Fruit fly (Drosophila melanogaster): ENCODE data around the gene okr.

okr gene

dm6 chr2L:3030350-3030749 is 37.8 kb upstream of the okr start, which contains the start of gene GABPI:
Gene GABPI (plus strand): TSS chr2L:3030539.
- TF ChIP-seq CG4496 (GFP tag; IDR thresholded peaks at IDR 0.05) (no peak), Snoo (tag; optimal IDR thresholded peaks at IDR 0.05) (peak; percentile 21), CG9948 (tag; optimal IDR thresholded peaks at IDR 0.05) (no peak), Pif1B (GFP tag; optimal IDR thresholded peaks at IDR 0.05) (no peak)

- TF ChIP-seq CG13204 (GFP tag; optimal IDR thresholded peaks at IDR 0.05) (no peak), CG9948 (tag; optimal IDR thresholded peaks at IDR 0.05) (no peak), CG14655 (GFP tag; optimal IDR thresholded peaks at IDR 0.05) (no peak)
Observed at dm6 chr2L:3029012-3029411, 36.5 kb upstream of the okr start, which contains the start of the genes Sf3b2 and CG17219. Gene Sf3b2 (minus strand): TSS chr2L:3029168. Gene CG17219 (plus strand): TSS chr2L:3029253.

dm6 chr2L:3022986-3023385 is 30.4 kb upstream of the okr start, which contains the start of the genes alpha4GT1 and Prp40:
Gene alpha4GT1 (minus strand): TSS chr2L:3023141.
Gene Prp40 (plus strand): TSS chr2L:3023226.
- no peak for TF ChIP-seq CG8301 (tag; optimal IDR thresholded peaks at IDR 0.05)
- no peak for TF ChIP-seq CG34367 (tag; optimal IDR thresholded peaks at IDR 0.05)
- TF ChIP-seq CG10348 (GFP tag; IDR thresholded peaks at IDR 0.05): no peak
- TF ChIP-seq Pif1B (GFP tag; optimal IDR thresholded peaks at IDR 0.05): no peak
- TF ChIP-seq CG4496 (GFP tag; IDR thresholded peaks at IDR 0.05): no peak
- TF ChIP-seq EcR (GFP tag; optimal IDR thresholded peaks at IDR 0.05): no peak
- no peak for TF ChIP-seq CG32121 (GFP tag; IDR thresholded peaks at IDR 0.05)
- no peak for TF ChIP-seq rn (GFP tag; IDR thresholded peaks at IDR 0.05)
- TF ChIP-seq gl (tag; optimal IDR thresholded peaks at IDR 0.05): no peak
- no peak for TF ChIP-seq CG12605 (GFP tag; IDR thresholded peaks at IDR 0.05)
- no peak for TF ChIP-seq Ets98B (GFP tag; IDR thresholded peaks at IDR 0.05)
- TF ChIP-seq CG15710 (tag; optimal IDR thresholded peaks at IDR 0.05): no peak
- no peak for TF ChIP-seq CG14655 (GFP tag; optimal IDR thresholded peaks at IDR 0.05)
- TF ChIP-seq CG13204 (GFP tag; optimal IDR thresholded peaks at IDR 0.05): no peak
- no peak for TF ChIP-seq CG8159 (tag; optimal IDR thresholded peaks at IDR 0.05)
- TF ChIP-seq D1 (tag; optimal IDR thresholded peaks at IDR 0.05): no peak

- TF ChIP-seq CG4496 (GFP tag; IDR thresholded peaks at IDR 0.05) (no peak), CG14655 (GFP tag; optimal IDR thresholded peaks at IDR 0.05) (no peak), D1 (tag; optimal IDR thresholded peaks at IDR 0.05) (no peak), CG15710 (tag; optimal IDR thresholded peaks at IDR 0.05) (no peak), Pif1A (GFP tag; optimal IDR thresholded peaks at IDR 0.05) (no peak), CG10348 (GFP tag; IDR thresholded peaks at IDR 0.05) (no peak), CG17806 (tag; optimal IDR thresholded peaks at IDR 0.05) (no peak), Ets98B (GFP tag; IDR thresholded peaks at IDR 0.05) (no peak), Pif1B (GFP tag; optimal IDR thresholded peaks at IDR 0.05) (no peak), rn (GFP tag; IDR thresholded peaks at IDR 0.05) (no peak), CG12605 (GFP tag; IDR thresholded peaks at IDR 0.05) (no peak)
Observed at dm6 chr2L:3018212-3018611, 25.7 kb upstream of the okr start, which contains the start of the genes CG17224 and CG17264. Gene CG17224 (minus strand): TSS chr2L:3018308. Gene CG17264 (plus strand): TSS chr2L:3018508.

- TF ChIP-seq CG17806 (tag; optimal IDR thresholded peaks at IDR 0.05): peak; percentile 59
- peak; percentile 57 for TF ChIP-seq CG9948 (tag; optimal IDR thresholded peaks at IDR 0.05)
- peak; percentile 69 for TF ChIP-seq Pif1A (GFP tag; optimal IDR thresholded peaks at IDR 0.05)
- TF ChIP-seq CG32121 (GFP tag; IDR thresholded peaks at IDR 0.05): peak; percentile 69
- TF ChIP-seq EcR (GFP tag; optimal IDR thresholded peaks at IDR 0.05): no peak
- peak; percentile 86 for TF ChIP-seq CG4496 (GFP tag; IDR thresholded peaks at IDR 0.05)
- no peak for TF ChIP-seq CG10348 (GFP tag; IDR thresholded peaks at IDR 0.05)
- TF ChIP-seq Ets98B (GFP tag; IDR thresholded peaks at IDR 0.05): peak; percentile 80
- peak; percentile 67 for TF ChIP-seq CG8301 (tag; optimal IDR thresholded peaks at IDR 0.05)
- peak; percentile 81 for TF ChIP-seq CG14655 (GFP tag; optimal IDR thresholded peaks at IDR 0.05)
- peak; percentile 74; the same call in 2 of the 3 replicates for TF ChIP-seq fd96Ca (GFP tag; IDR thresholded peaks at IDR 0.05)
- TF ChIP-seq CG13204 (GFP tag; optimal IDR thresholded peaks at IDR 0.05): no peak
- no peak for TF ChIP-seq rn (GFP tag; IDR thresholded peaks at IDR 0.05)
- peak; percentile 44 for TF ChIP-seq Pif1B (GFP tag; optimal IDR thresholded peaks at IDR 0.05)
- peak; percentile 52 for TF ChIP-seq CG15710 (tag; optimal IDR thresholded peaks at IDR 0.05)
- TF ChIP-seq CG34367 (tag; optimal IDR thresholded peaks at IDR 0.05): peak; percentile 39
- TF ChIP-seq CG12605 (GFP tag; IDR thresholded peaks at IDR 0.05): peak; percentile 54; the same call in 1 of the 2 replicates
- peak; percentile 12 for TF ChIP-seq Snoo (tag; optimal IDR thresholded peaks at IDR 0.05)
- TF ChIP-seq gl (tag; optimal IDR thresholded peaks at IDR 0.05): no peak
Observed at dm6 chr2L:3012780-3013179, 20.2 kb upstream of the okr start.

dm6 chr2L:3011484-3011883 is 18.9 kb upstream of the okr start:
- no peak for TF ChIP-seq CG32121 (GFP tag; IDR thresholded peaks at IDR 0.05)
- TF ChIP-seq CG14655 (GFP tag; optimal IDR thresholded peaks at IDR 0.05): peak; percentile 57
- TF ChIP-seq gl (tag; optimal IDR thresholded peaks at IDR 0.05): peak; percentile 21
- peak; percentile 79 for TF ChIP-seq Pif1B (GFP tag; optimal IDR thresholded peaks at IDR 0.05)
- TF ChIP-seq D1 (tag; optimal IDR thresholded peaks at IDR 0.05): no peak
- peak; percentile 38 for TF ChIP-seq CG8301 (tag; optimal IDR thresholded peaks at IDR 0.05)
- no peak; the same call in 1 of the 2 replicates for TF ChIP-seq CG12605 (GFP tag; IDR thresholded peaks at IDR 0.05)
- TF ChIP-seq CG8159 (tag; optimal IDR thresholded peaks at IDR 0.05): peak; percentile 80
- TF ChIP-seq CG13204 (GFP tag; optimal IDR thresholded peaks at IDR 0.05): peak; percentile 22
- TF ChIP-seq EcR (GFP tag; optimal IDR thresholded peaks at IDR 0.05): no peak
- TF ChIP-seq Snoo (tag; optimal IDR thresholded peaks at IDR 0.05): peak; percentile 78
- peak; percentile 60; the same call in 2 of the 3 replicates for TF ChIP-seq fd96Ca (GFP tag; IDR thresholded peaks at IDR 0.05)
- TF ChIP-seq CG34367 (tag; optimal IDR thresholded peaks at IDR 0.05): peak; percentile 66
- TF ChIP-seq Pif1A (GFP tag; optimal IDR thresholded peaks at IDR 0.05): peak; percentile 75
- TF ChIP-seq CG10348 (GFP tag; IDR thresholded peaks at IDR 0.05): no peak
- TF ChIP-seq CG17806 (tag; optimal IDR thresholded peaks at IDR 0.05): peak; percentile 70
- no peak for TF ChIP-seq Ets98B (GFP tag; IDR thresholded peaks at IDR 0.05)
- peak; percentile 57 for TF ChIP-seq CG9948 (tag; optimal IDR thresholded peaks at IDR 0.05)
- TF ChIP-seq CG4496 (GFP tag; IDR thresholded peaks at IDR 0.05): peak; percentile 60; the same call in 2 of the 3 replicates
- no peak for TF ChIP-seq rn (GFP tag; IDR thresholded peaks at IDR 0.05)
- TF ChIP-seq CG15710 (tag; optimal IDR thresholded peaks at IDR 0.05): peak; percentile 73
